Worm (Caenorhabditis elegans): ENCODE results near the gene Y54F10AM.8.

Y54F10AM.8 gene

ce11 chrIII:2535122-2535521 lies 27.4 kb upstream of the Y54F10AM.8 start (continued):
- TF ChIP-seq ceh-34 (tag; optimal IDR thresholded peaks at IDR 0.05): peak; percentile 52
- TF ChIP-seq lim-6 (tag; optimal IDR thresholded peaks at IDR 0.05): no peak
- TF ChIP-seq ceh-18 (tag; optimal IDR thresholded peaks at IDR 0.05): peak; percentile 34
- TF ChIP-seq hlh-13 (GFP tag; optimal IDR thresholded peaks at IDR 0.05): no peak
- TF ChIP-seq unc-42 (tag; optimal IDR thresholded peaks at IDR 0.05): peak; percentile 48
- TF ChIP-seq sox-2 (GFP tag; IDR thresholded peaks at IDR 0.05): no peak
- peak; percentile 54 for TF ChIP-seq ceh-14 (tag; optimal IDR thresholded peaks at IDR 0.05)

ce11 chrIII:2532716-2533115 lies 24.9 kb upstream of the Y54F10AM.8 start:
- TF ChIP-seq ceh-18 (tag; optimal IDR thresholded peaks at IDR 0.05) (peak; percentile 35), pax-1 (tag; optimal IDR thresholded peaks at IDR 0.05) (no peak), ref-2 (tag; optimal IDR thresholded peaks at IDR 0.05) (peak; percentile 58), sox-2 (GFP tag; IDR thresholded peaks at IDR 0.05) (no peak), hlh-30 (tag; optimal IDR thresholded peaks at IDR 0.05; ENCODE audit: insufficient read depth) (peak; percentile 89), hlh-13 (GFP tag; optimal IDR thresholded peaks at IDR 0.05) (no peak), C08G9.2 (tag; optimal IDR thresholded peaks at IDR 0.05) (peak; percentile 30), hlh-15 (tag; optimal IDR thresholded peaks at IDR 0.05) (no peak), unc-42 (tag; optimal IDR thresholded peaks at IDR 0.05) (peak; percentile 69), pqm-1 (tag; optimal IDR thresholded peaks at IDR 0.05) (no peak), tbx-2 (tag; optimal IDR thresholded peaks at IDR 0.05) (peak; percentile 56), ceh-48 (tag; optimal IDR thresholded peaks at IDR 0.05) (peak; percentile 92), ceh-19 (GFP tag; optimal IDR thresholded peaks at IDR 0.05) (peak; percentile 38), ceh-34 (tag; optimal IDR thresholded peaks at IDR 0.05) (peak; percentile 28), ceh-14 (tag; optimal IDR thresholded peaks at IDR 0.05) (peak; percentile 25), nhr-232 (tag; optimal IDR thresholded peaks at IDR 0.05) (no peak), unc-55 (GFP tag; optimal IDR thresholded peaks at IDR 0.05) (peak; percentile 7), ceh-31 (tag; optimal IDR thresholded peaks at IDR 0.05) (peak; percentile 79), syd-9 (tag; optimal IDR thresholded peaks at IDR 0.05) (peak; percentile 48), npax-4 (tag; optimal IDR thresholded peaks at IDR 0.05) (no peak), nfya-1 (tag; optimal IDR thresholded peaks at IDR 0.05) (peak; percentile 70), sdc-2 (tag; optimal IDR thresholded peaks at IDR 0.05) (peak; percentile 6)

ce11 chrIII:2530313-2530712 lies 22.5 kb upstream of the Y54F10AM.8 start, which contains the start of gene cone-1:
Gene cone-1 (plus strand): TSS chrIII:2530613.
- TF ChIP-seq eyg-1 (tag; optimal IDR thresholded peaks at IDR 0.05): no peak
- TF ChIP-seq Y22D7AL.16 (tag; optimal IDR thresholded peaks at IDR 0.05): no peak
- TF ChIP-seq pha-4 (tag; optimal IDR thresholded peaks at IDR 0.05): no peak
- no peak for TF ChIP-seq ceh-14 (tag; optimal IDR thresholded peaks at IDR 0.05)
- no peak for TF ChIP-seq lim-6 (tag; optimal IDR thresholded peaks at IDR 0.05)
- TF ChIP-seq ceh-19 (GFP tag; optimal IDR thresholded peaks at IDR 0.05): no peak
- no peak for TF ChIP-seq ttx-3 (tag; optimal IDR thresholded peaks at IDR 0.05)
- no peak for TF ChIP-seq ceh-18 (tag; optimal IDR thresholded peaks at IDR 0.05)
- TF ChIP-seq C08G9.2 (tag; optimal IDR thresholded peaks at IDR 0.05): no peak
- TF ChIP-seq pax-1 (tag; optimal IDR thresholded peaks at IDR 0.05): no peak
- no peak for TF ChIP-seq pros-1 (tag; optimal IDR thresholded peaks at IDR 0.05)
- TF ChIP-seq ztf-16 (tag; optimal IDR thresholded peaks at IDR 0.05): no peak
- no peak for TF ChIP-seq elt-2 (tag; optimal IDR thresholded peaks at IDR 0.05)
- no peak for TF ChIP-seq hlh-15 (tag; optimal IDR thresholded peaks at IDR 0.05)
- no peak for TF ChIP-seq unc-55 (GFP tag; optimal IDR thresholded peaks at IDR 0.05)
- TF ChIP-seq zip-5 (tag; optimal IDR thresholded peaks at IDR 0.05): no peak
- TF ChIP-seq unc-86 (tag; optimal IDR thresholded peaks at IDR 0.05): no peak
- TF ChIP-seq ahr-1 (tag; optimal IDR thresholded peaks at IDR 0.05): no peak

- TF ChIP-seq ceh-31 (tag; optimal IDR thresholded peaks at IDR 0.05): peak; percentile 73
- TF ChIP-seq ceh-18 (tag; optimal IDR thresholded peaks at IDR 0.05): peak; percentile 18
- TF ChIP-seq nfya-1 (tag; optimal IDR thresholded peaks at IDR 0.05): peak; percentile 82
- peak; percentile 18 for TF ChIP-seq tbx-2 (tag; optimal IDR thresholded peaks at IDR 0.05)
- peak; percentile 23 for TF ChIP-seq unc-42 (tag; optimal IDR thresholded peaks at IDR 0.05)
- no peak for TF ChIP-seq ttx-3 (tag; optimal IDR thresholded peaks at IDR 0.05)
- TF ChIP-seq ceh-19 (GFP tag; optimal IDR thresholded peaks at IDR 0.05): no peak
- peak; percentile 22 for TF ChIP-seq ceh-48 (tag; optimal IDR thresholded peaks at IDR 0.05)
- peak; percentile 28 for TF ChIP-seq ets-4 (tag; optimal IDR thresholded peaks at IDR 0.05)
- peak; percentile 48 for TF ChIP-seq unc-55 (GFP tag; optimal IDR thresholded peaks at IDR 0.05)
- no peak for TF ChIP-seq C38D4.7 (GFP tag; optimal IDR thresholded peaks at IDR 0.05)
- no peak for TF ChIP-seq ref-2 (tag; optimal IDR thresholded peaks at IDR 0.05)
- TF ChIP-seq ceh-34 (tag; optimal IDR thresholded peaks at IDR 0.05): peak; percentile 17
- peak; percentile 48 for TF ChIP-seq hlh-30 (tag; optimal IDR thresholded peaks at IDR 0.05; ENCODE audit: insufficient read depth)
- no peak for TF ChIP-seq F13H6.1 (tag; optimal IDR thresholded peaks at IDR 0.05)
- peak; percentile 8 for TF ChIP-seq pros-1 (tag; optimal IDR thresholded peaks at IDR 0.05)
- peak; percentile 10 for TF ChIP-seq ceh-14 (tag; optimal IDR thresholded peaks at IDR 0.05)
- TF ChIP-seq lim-6 (tag; optimal IDR thresholded peaks at IDR 0.05): no peak
- TF ChIP-seq pax-1 (tag; optimal IDR thresholded peaks at IDR 0.05): peak; percentile 59
- peak; percentile 24 for TF ChIP-seq ceh-2 (tag; optimal IDR thresholded peaks at IDR 0.05)
- TF ChIP-seq dve-1 (tag; optimal IDR thresholded peaks at IDR 0.05): peak; percentile 50
- TF ChIP-seq elt-2 (tag; optimal IDR thresholded peaks at IDR 0.05): peak; percentile 35
- peak; percentile 63 for TF ChIP-seq K09A11.1 (tag; optimal IDR thresholded peaks at IDR 0.05; ENCODE audit: insufficient read depth)
- no peak for TF ChIP-seq gmeb-2 (tag; optimal IDR thresholded peaks at IDR 0.05)
These were observed 20.9 kb upstream of the Y54F10AM.8 start, which contains the start of the genes Y54F10AM.15, rbc-2 and ndua-8 for ce11 chrIII:2528621-2529113. Gene Y54F10AM.15 (minus strand): TSS chrIII:2528679. Gene rbc-2 (minus strand): TSS chrIII:2528689. Gene ndua-8 (plus strand): TSS chrIII:2529063.

Measured in whole organism, late embryonic.